Worm (Caenorhabditis elegans) whole organism, L4 larva: ENCODE results near the gene ugt-43.

Experiments used
- Y5F2A.4 ChIP-seq: fragments of 200-800 bp; sonication (Bioruptor generic); optimal IDR thresholded peaks from 2 replicates; lab custom pipeline; 2018; ENCODE audit warnings: mild to moderate bottlenecking, missing genetic modification characterization, missing compliant biosample characterization
- ceh-44 ChIP-seq: fragments of 200-800 bp; sonication (Bioruptor generic); IDR thresholded peaks from 2 replicates; pipeline ENCODE4 v1.3.6; 2022; ENCODE audit warnings: missing genetic modification reagents, missing genetic modification characterization, missing compliant biosample characterization
- ceh-82 ChIP-seq: sonication (generic microtip); optimal IDR thresholded peaks from 2 replicates; lab custom pipeline; 2017; ENCODE audit warnings: missing biosample characterization, missing genetic modification characterization
- egl-27 ChIP-seq: sonication (generic microtip); optimal IDR thresholded peaks from 3 replicates; lab custom pipeline; 2017; ENCODE audit warnings: missing biosample characterization, missing genetic modification reagents, missing genetic modification characterization
- madf-5 ChIP-seq, 2 experiments: fragments of 200-800 bp; sonication (Bioruptor generic); IDR thresholded peaks; 2 replicates each; pipeline ENCODE4 v1.3.6; 2022; ENCODE audit warnings: missing compliant biosample characterization in 2 of 2, missing genetic modification characterization in 2 of 2
- nhr-11 ChIP-seq: fragments of 150-350 bp; optimal IDR thresholded peaks from 2 replicates; lab custom pipeline; 2014; ENCODE audit warnings: missing biosample characterization, missing genetic modification characterization
- nhr-25 ChIP-seq: sonication (generic microtip); optimal IDR thresholded peaks from 2 replicates; lab custom pipeline; 2017; ENCODE audit warnings: missing genetic modification characterization, mild to moderate bottlenecking, missing compliant biosample characterization, antibody characterized with exemption, moderate library complexity, borderline replicate concordance; ENCODE audit not compliant: insufficient read depth

- TF ChIP-seq Y5F2A.4 (no peak), nhr-25 (tag; lab: Kevin White, UChicago) (no peak), egl-27 (tag; lab: Kevin White, UChicago) (no peak), nhr-11 (no peak), madf-5 (GFP tag; IDR thresholded peaks at IDR 0.05; lab: Robert Waterston, UW) (no peak), ceh-82 (no peak), ceh-44 (GFP tag; lab: Robert Waterston, UW) (no peak)
These were observed 25.0 kb downstream of the ugt-43 start for ce11 chrIV:10489409-10489808.
